Fruit fly (Drosophila melanogaster) whole organism, prepupa: ENCODE data around the gene CG46307.

Experiments
- CG16779 ChIP-seq: fragments of 200-800 bp; sonication (Bioruptor generic); optimal IDR thresholded peaks from 3 replicates; lab custom pipeline; 2017; ENCODE audit warnings: missing biosample characterization, mild to moderate bottlenecking, missing genetic modification characterization
- Lpt ChIP-seq: fragments of 200-800 bp; sonication (Bioruptor generic); optimal IDR thresholded peaks from 3 replicates; lab custom pipeline; 2016; ENCODE audit warnings: missing biosample characterization, missing genetic modification characterization
- vri ChIP-seq: fragments of 200-800 bp; sonication (Bioruptor generic); optimal IDR thresholded peaks from 3 replicates; lab custom pipeline; 2016; ENCODE audit warnings: missing biosample characterization, mild to moderate bottlenecking, missing genetic modification characterization

DNA sequence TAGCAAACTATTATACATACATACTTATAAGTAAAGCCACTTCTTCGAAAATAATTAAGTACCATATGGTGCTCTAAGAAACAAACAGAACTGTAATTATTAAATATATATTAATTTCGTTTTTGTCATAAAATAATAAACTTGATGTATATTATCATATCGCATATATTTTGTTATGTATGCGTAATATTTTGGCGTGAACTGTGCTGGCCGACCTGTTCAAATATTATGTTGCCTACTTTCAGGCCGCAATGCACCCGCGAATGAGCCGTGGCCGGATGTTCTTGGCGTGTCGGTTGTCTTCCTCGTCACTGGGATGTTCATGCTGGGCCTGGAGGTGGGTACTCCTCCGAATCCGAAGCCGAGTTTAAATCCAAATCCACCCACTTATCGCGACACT lies 26.5 kb upstream of the CG46307 start:
- TF ChIP-seq Lpt (GFP tag; lab: Kevin White, UChicago) (no peak), CG16779 (tag; lab: Kevin White, UChicago) (no peak), vri (GFP tag; lab: Kevin White, UChicago) (no peak)
